Worm (Caenorhabditis elegans) whole organism, L2 larva: Measurements from ENCODE around the gene clu-1.

Experiments
- blmp-1 ChIP-seq: sonication (generic microtip); optimal IDR thresholded peaks from 2 replicates; lab custom pipeline; 2017; ENCODE audit warnings: missing genetic modification characterization, mild to moderate bottlenecking, missing compliant biosample characterization, antibody characterized with exemption, moderate library complexity; ENCODE audit not compliant: insufficient read depth
- ceh-16 ChIP-seq: fragments of 150-350 bp; optimal IDR thresholded peaks from 2 replicates; lab custom pipeline; 2014; ENCODE audit warnings: missing biosample characterization, missing genetic modification characterization
- elt-3 ChIP-seq: sonication (generic microtip); optimal IDR thresholded peaks from 2 replicates; lab custom pipeline; 2017; ENCODE audit warnings: missing biosample characterization, missing genetic modification characterization
- mdl-1 ChIP-seq, 2 experiments: fragments of 150-350 bp in 1 of 2; sonication (generic microtip) in 1 of 2; optimal IDR thresholded peaks; 2 replicates each; lab custom pipeline; 2017; ENCODE audit warnings: missing biosample characterization in 2 of 2, missing genetic modification characterization in 2 of 2
- nhr-10 ChIP-seq: sonication (generic microtip); optimal IDR thresholded peaks from 2 replicates; lab custom pipeline; 2017; ENCODE audit warnings: missing biosample characterization, missing genetic modification characterization
- nhr-237 ChIP-seq: fragments of 150-350 bp; optimal IDR thresholded peaks from 2 replicates; lab custom pipeline; 2014; ENCODE audit warnings: missing biosample characterization, missing genetic modification characterization
- nhr-25 ChIP-seq: fragments of 150-350 bp; sonication (generic microtip); optimal IDR thresholded peaks from 3 replicates; lab custom pipeline; 2014; ENCODE audit warnings: missing biosample characterization, missing genetic modification characterization
- unc-62 ChIP-seq: fragments of 150-350 bp; optimal IDR thresholded peaks from 2 replicates; lab custom pipeline; 2014; ENCODE audit warnings: missing biosample characterization, missing genetic modification reagents, missing genetic modification characterization

ce11 chrIII:9467857-9468256 lies 53.4 kb downstream of the clu-1 start, which contains the start of gene tag-342:
- TF ChIP-seq elt-3 (tag; lab: Kevin White, UChicago), result no peak
- TF ChIP-seq nhr-10, result no peak
- no peak for TF ChIP-seq blmp-1 (tag; lab: Kevin White, UChicago)
- TF ChIP-seq mdl-1 (tag; optimal IDR thresholded peaks at IDR 0.05; lab: Kevin White, UChicago), result no peak
- TF ChIP-seq nhr-25 (tag; lab: Kevin White, UChicago), result no peak
- TF ChIP-seq nhr-237 (tag; lab: Kevin White, UChicago), result no peak
- no peak for TF ChIP-seq ceh-16
- TF ChIP-seq unc-62 (GFP tag; lab: Kevin White, UChicago), result no peak
